Worm (Caenorhabditis elegans): ENCODE results near the gene nsph-3.1.

nsph-3.1 gene

DNA sequence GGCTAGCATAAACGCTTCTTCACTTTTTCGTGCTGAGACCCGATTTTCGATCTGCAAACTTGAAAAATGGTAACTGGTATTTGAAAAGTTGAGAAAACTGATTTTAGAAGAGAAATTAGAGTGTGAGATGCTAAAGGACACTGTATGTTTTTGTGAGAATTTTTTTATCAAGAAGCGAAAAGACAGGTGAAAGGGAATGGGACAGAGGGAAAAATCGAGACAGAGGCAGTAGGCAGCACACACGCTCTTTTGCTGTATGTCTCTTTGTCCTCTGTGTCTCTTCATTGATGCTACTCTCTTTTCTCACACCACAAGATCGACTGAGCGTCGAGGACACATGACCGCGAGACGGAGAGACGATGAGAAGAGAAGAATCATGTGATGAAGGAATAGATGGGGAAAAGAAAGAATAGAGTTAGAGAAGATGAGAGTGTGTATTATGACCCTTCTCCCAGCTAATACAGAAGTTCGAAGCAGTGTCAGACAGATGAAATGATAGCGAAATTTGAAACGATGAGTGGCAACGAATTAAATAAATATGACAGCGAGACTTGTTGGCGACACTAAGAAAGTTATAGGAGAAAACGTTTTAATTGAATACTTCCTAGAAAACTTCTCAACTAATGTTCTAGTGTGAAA is 13.6 kb upstream of the nsph-3.1 start, which contains the start of gene lgg-2 (continued):
- TF ChIP-seq ztf-11 (tag; optimal IDR thresholded peaks at IDR 0.05): no peak
- TF ChIP-seq vab-7 (GFP tag; IDR thresholded peaks at IDR 0.05): no peak
- peak; percentile 25; the same call in 1 of the 2 replicates for TF ChIP-seq madf-9 (GFP tag; conservative IDR thresholded peaks at IDR 0.05)
- TF ChIP-seq F37D6.2 (tag; optimal IDR thresholded peaks at IDR 0.05): peak; percentile 80
- TF ChIP-seq nhr-237 (tag; optimal IDR thresholded peaks at IDR 0.05): no peak
- TF ChIP-seq daf-19 (GFP tag; conservative IDR thresholded peaks at IDR 0.05): no peak
- no peak for TF ChIP-seq tag-97 (GFP tag; IDR thresholded peaks at IDR 0.05)
- peak; percentile 4 for TF ChIP-seq ceh-32 (tag; optimal IDR thresholded peaks at IDR 0.05; ENCODE audit: poor library complexity)
- TF ChIP-seq mdl-1 (tag; optimal IDR thresholded peaks at IDR 0.05): peak; percentile 69 to 96
- TF ChIP-seq mxl-2 (GFP tag; conservative IDR thresholded peaks at IDR 0.05): 0 out of 2 replicates have a peak, but pooled peaks have one; percentile 31
- peak; percentile 89 for TF ChIP-seq zfp-3 (GFP tag; conservative IDR thresholded peaks at IDR 0.05)
- no peak for TF ChIP-seq F26F4.8 (GFP tag; conservative IDR thresholded peaks at IDR 0.05)
- no peak for TF ChIP-seq snpc-1.2 (GFP tag; IDR thresholded peaks at IDR 0.05)
- TF ChIP-seq ZK337.2 (GFP tag; IDR thresholded peaks at IDR 0.05): no peak
- peak; percentile 80 for TF ChIP-seq nhr-10 (tag; optimal IDR thresholded peaks at IDR 0.05)
- peak; percentile 97 for TF ChIP-seq nhr-11 (tag; optimal IDR thresholded peaks at IDR 0.05)
- peak; percentile 92 for TF ChIP-seq nhr-102 (tag; optimal IDR thresholded peaks at IDR 0.05)
- peak; percentile 97 for TF ChIP-seq dve-1 (tag; optimal IDR thresholded peaks at IDR 0.05; ENCODE audit: insufficient read depth)

DNA sequence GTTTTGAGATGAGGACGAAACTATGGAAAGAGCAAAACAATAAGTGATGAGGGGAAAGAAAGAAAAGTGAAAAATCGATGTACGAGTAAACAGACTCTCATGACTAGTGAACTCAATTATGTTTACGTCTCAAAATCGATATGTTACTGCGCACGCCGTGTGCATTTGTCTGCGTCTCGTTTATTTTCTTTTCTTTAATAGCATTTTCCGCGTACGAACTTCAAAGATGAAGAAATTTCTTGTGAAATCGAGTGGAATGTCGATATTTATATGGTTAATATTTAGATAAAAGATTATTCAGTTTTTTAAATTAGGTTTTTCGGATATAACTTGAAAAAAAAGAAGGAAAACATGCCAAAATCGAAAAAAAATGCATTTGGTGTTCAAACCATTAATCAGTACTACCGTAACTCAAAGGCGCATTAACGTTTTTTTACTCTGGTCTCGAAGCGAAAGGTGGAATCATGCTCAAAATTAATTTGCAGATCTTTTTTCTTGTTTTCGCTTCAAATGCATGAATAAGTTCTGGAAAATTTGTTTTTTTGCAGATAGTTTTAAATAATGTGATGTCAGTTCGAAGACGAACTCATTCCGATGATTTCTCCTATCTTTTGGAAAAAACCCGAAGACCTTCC is 12.6 kb upstream of the nsph-3.1 start, which contains the start of gene fic-1:
TSS of gene fic-1 (plus strand) at position 549 of the 635 bp plus-strand sequence.
- TF ChIP-seq F26F4.8 (GFP tag; conservative IDR thresholded peaks at IDR 0.05): no peak
- peak; percentile 58 for TF ChIP-seq dve-1 (tag; optimal IDR thresholded peaks at IDR 0.05; ENCODE audit: insufficient read depth)
- peak; percentile 32 to 77 for TF ChIP-seq lsy-2 (tag; optimal IDR thresholded peaks at IDR 0.05)
- TF ChIP-seq ceh-28 (tag; optimal IDR thresholded peaks at IDR 0.05): peak; percentile 64
- TF ChIP-seq pha-4 (GFP tag; IDR thresholded peaks at IDR 0.05): no peak
- peak; percentile 88 for TF ChIP-seq pha-4 (tag; optimal IDR thresholded peaks at IDR 0.05)
- TF ChIP-seq hlh-30 (tag; optimal IDR thresholded peaks at IDR 0.05; ENCODE audit: insufficient read depth): peak; percentile 93
- peak; percentile 68 for TF ChIP-seq mep-1 (tag; optimal IDR thresholded peaks at IDR 0.05)
- 0 out of 2 replicates have a peak, but pooled peaks have one; percentile 39 for TF ChIP-seq hmg-1.1 (GFP tag; IDR thresholded peaks at IDR 0.05)
- peak; percentile 28 for TF ChIP-seq F37D6.2 (tag; optimal IDR thresholded peaks at IDR 0.05)
- peak; percentile 95 for TF ChIP-seq fkh-10 (GFP tag; optimal IDR thresholded peaks at IDR 0.05)
- TF ChIP-seq lin-38 (GFP tag; IDR thresholded peaks at IDR 0.05): peak; percentile 24
- TF ChIP-seq vab-7 (GFP tag; IDR thresholded peaks at IDR 0.05): no peak
- TF ChIP-seq dmd-6 (GFP tag; IDR thresholded peaks at IDR 0.05): peak; percentile 58
- TF ChIP-seq daf-16 (GFP tag; optimal IDR thresholded peaks at IDR 0.05): peak in 1 of 2 experiments; percentile 26
- TF ChIP-seq daf-16 (tag; optimal IDR thresholded peaks at IDR 0.05): peak; percentile 94
- TF ChIP-seq hlh-11 (tag; optimal IDR thresholded peaks at IDR 0.05): peak; percentile 62
- TF ChIP-seq dpl-1 (GFP tag; optimal IDR thresholded peaks at IDR 0.05): peak; percentile 53
- TF ChIP-seq mdl-1 (tag; optimal IDR thresholded peaks at IDR 0.05): peak; percentile 54 to 93
- peak; percentile 41 for TF ChIP-seq mes-2 (tag; optimal IDR thresholded peaks at IDR 0.05; ENCODE audit: poor library complexity, severe bottlenecking)
- TF ChIP-seq snpc-4 (tag; optimal IDR thresholded peaks at IDR 0.05): no peak
- TF ChIP-seq madf-9 (GFP tag; conservative IDR thresholded peaks at IDR 0.05): no peak
- no peak for TF ChIP-seq dmd-8 (GFP tag; IDR thresholded peaks at IDR 0.05)
- no peak for TF ChIP-seq F49E8.2 (tag; optimal IDR thresholded peaks at IDR 0.05; ENCODE audit: borderline replicate concordance)
- TF ChIP-seq nhr-28 (tag; optimal IDR thresholded peaks at IDR 0.05): peak; percentile 14
- TF ChIP-seq unc-62 (GFP tag; optimal IDR thresholded peaks at IDR 0.05 in 1 of 2): peak in 1 of 2 experiments; percentile 67
- no peak for TF ChIP-seq unc-62 (tag; optimal IDR thresholded peaks at IDR 0.05)
- no peak for TF ChIP-seq aly-2 (tag; optimal IDR thresholded peaks at IDR 0.05)
- TF ChIP-seq php-3 (GFP tag; IDR thresholded peaks at IDR 0.05): no peak
- no peak for TF ChIP-seq F44E2.7 (GFP tag; IDR thresholded peaks at IDR 0.05)
- TF ChIP-seq hif-1 (tag; optimal IDR thresholded peaks at IDR 0.05): peak in 1 of 2 experiments; percentile 26
- TF ChIP-seq T20F7.1 (GFP tag; optimal IDR thresholded peaks at IDR 0.05): peak; percentile 56
- peak; percentile 54; the same call in 1 of the 2 replicates for TF ChIP-seq ctbp-1 (GFP tag; IDR thresholded peaks at IDR 0.05)
- TF ChIP-seq ces-1 (GFP tag; optimal IDR thresholded peaks at IDR 0.05): peak; percentile 92
- TF ChIP-seq gei-8 (GFP tag; optimal IDR thresholded peaks at IDR 0.05): no peak
